Fruit fly (Drosophila melanogaster): ENCODE results near the gene csw.

The csw gene

DNA sequence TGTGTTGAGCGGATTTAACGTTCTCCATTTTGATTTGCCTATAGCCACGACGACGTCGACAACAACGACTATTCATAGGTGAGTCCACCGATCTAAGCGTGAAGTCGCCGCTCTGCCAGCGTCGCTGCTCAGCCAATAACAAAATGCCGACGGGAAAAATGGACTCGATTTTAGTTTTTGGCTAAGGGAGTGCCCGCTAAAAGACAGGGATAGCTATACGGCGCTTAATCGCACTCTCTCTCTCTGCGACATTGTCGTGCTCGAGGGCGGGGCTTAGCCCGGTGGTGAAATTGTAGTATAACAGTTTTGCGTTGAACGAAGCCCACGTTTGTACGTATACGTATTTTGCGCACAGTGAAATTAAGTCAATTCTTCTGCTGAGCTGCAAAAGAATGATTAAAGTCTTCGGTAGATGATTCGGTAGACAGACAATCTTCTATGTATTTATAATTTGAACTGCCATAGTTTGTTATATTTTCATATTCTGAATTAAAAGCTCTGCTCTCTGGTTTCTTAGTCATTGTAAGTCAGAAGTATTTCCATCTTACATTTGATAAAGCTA lies 31.6 kb downstream of the csw start (continued):
- no peak for TF ChIP-seq Xbp1 (GFP tag; optimal IDR thresholded peaks at IDR 0.05)
- TF ChIP-seq CG7987 (GFP tag; optimal IDR thresholded peaks at IDR 0.05), result no peak
- TF ChIP-seq ci (GFP tag; IDR thresholded peaks at IDR 0.05), result peak; percentile 67; the same call in 1 of the 3 replicates
- TF ChIP-seq Nf-YC (tag; optimal IDR thresholded peaks at IDR 0.05), result peak; percentile 99
- TF ChIP-seq ind (GFP tag; optimal IDR thresholded peaks at IDR 0.05), result no peak
- peak; percentile 41 for TF ChIP-seq CoRest (tag; optimal IDR thresholded peaks at IDR 0.05)
- TF ChIP-seq Mrtf (GFP tag; IDR thresholded peaks at IDR 0.05), result no peak
- peak; percentile 7 for TF ChIP-seq mirr (GFP tag; optimal IDR thresholded peaks at IDR 0.05)
- peak; percentile 18 for TF ChIP-seq phol (tag; optimal IDR thresholded peaks at IDR 0.05)
- TF ChIP-seq CG11560 (tag; IDR thresholded peaks at IDR 0.05), result no peak
- TF ChIP-seq CG10274 (GFP tag; optimal IDR thresholded peaks at IDR 0.05), result no peak
- TF ChIP-seq Neu2 (GFP tag; optimal IDR thresholded peaks at IDR 0.05; ENCODE audit: borderline replicate concordance), result no peak
- peak; percentile 50 for TF ChIP-seq Jarid2 (GFP tag; optimal IDR thresholded peaks at IDR 0.05)
- TF ChIP-seq pfk (GFP tag; optimal IDR thresholded peaks at IDR 0.05), result peak; percentile 55
- TF ChIP-seq CG7839 (tag; optimal IDR thresholded peaks at IDR 0.05), result no peak
- TF ChIP-seq D (optimal IDR thresholded peaks at IDR 0.05), result peak; percentile 60
- TF ChIP-seq D (GFP tag; optimal IDR thresholded peaks at IDR 0.05), result no peak
- TF ChIP-seq psq (GFP tag; optimal IDR thresholded peaks at IDR 0.05), result no peak
- TF ChIP-seq sd (tag; optimal IDR thresholded peaks at IDR 0.05), result peak; percentile 15
- peak; percentile 16; the same call in 1 of the 2 replicates for TF ChIP-seq crol (GFP tag; IDR thresholded peaks at IDR 0.05)
- TF ChIP-seq NC2α (GFP tag; optimal IDR thresholded peaks at IDR 0.05), result no peak
- peak; percentile 37 for TF ChIP-seq gsb-n (tag; optimal IDR thresholded peaks at IDR 0.05)
- TF ChIP-seq CG8388 (GFP tag; optimal IDR thresholded peaks at IDR 0.05), result peak; percentile 91
- TF ChIP-seq seq (GFP tag; IDR thresholded peaks at IDR 0.05), result peak; percentile 87
- peak; percentile 38 for TF ChIP-seq oc (tag; optimal IDR thresholded peaks at IDR 0.05)
- no peak for TF ChIP-seq Atf-2 (GFP tag; optimal IDR thresholded peaks at IDR 0.05)
- peak; percentile 95 for TF ChIP-seq ash1 (GFP tag; optimal IDR thresholded peaks at IDR 0.05)
- peak; percentile 46 for TF ChIP-seq sqz (GFP tag; optimal IDR thresholded peaks at IDR 0.05)
- TF ChIP-seq Nf-YB (GFP tag; optimal IDR thresholded peaks at IDR 0.05), result peak; percentile 99
- TF ChIP-seq row (GFP tag; IDR thresholded peaks at IDR 0.05), result peak; percentile 26; the same call in 1 of the 3 replicates
- TF ChIP-seq Fer3 (tag; optimal IDR thresholded peaks at IDR 0.05), result no peak
- peak; percentile 62 for TF ChIP-seq Med (GFP tag)
- no peak for TF ChIP-seq CG10959 (GFP tag; IDR thresholded peaks at IDR 0.05)
- TF ChIP-seq HmgZ (tag; optimal IDR thresholded peaks at IDR 0.05), result peak; percentile 60
- TF ChIP-seq rib (GFP tag; IDR thresholded peaks at IDR 0.05), result 0 out of 2 replicates have a peak, but pooled peaks have one; percentile 24
- peak; percentile 40 for TF ChIP-seq ftz-f1 (GFP tag; optimal IDR thresholded peaks at IDR 0.05)
- no peak for TF ChIP-seq CG10565 (GFP tag; optimal IDR thresholded peaks at IDR 0.05)
- TF ChIP-seq chm (GFP tag; IDR thresholded peaks at IDR 0.05), result 0 out of 2 replicates have a peak, but pooled peaks have one; percentile 39
- TF ChIP-seq CG8944 (GFP tag; optimal IDR thresholded peaks at IDR 0.05), result no peak
- peak; percentile 94 for TF ChIP-seq Adf1 (GFP tag; IDR thresholded peaks at IDR 0.05)
- peak; percentile 49 for TF ChIP-seq pros (GFP tag; optimal IDR thresholded peaks at IDR 0.05)
- TF ChIP-seq Nf-YA (GFP tag; IDR thresholded peaks at IDR 0.05), result peak; percentile 90
- peak; percentile 72 for TF ChIP-seq CG32767 (GFP tag; IDR thresholded peaks at IDR 0.05)
- no peak for TF ChIP-seq CkIIα-i1 (GFP tag; IDR thresholded peaks at IDR 0.05)
- peak; percentile 96 for TF ChIP-seq CG10321 (GFP tag; IDR thresholded peaks at IDR 0.05)
- peak; percentile 85 for TF ChIP-seq abd-A (tag; optimal IDR thresholded peaks at IDR 0.05)
- peak; percentile 34 for TF ChIP-seq CG8478 (optimal IDR thresholded peaks at IDR 0.05)
- TF ChIP-seq Deaf1 (tag; optimal IDR thresholded peaks at IDR 0.05), result peak; percentile 73
- TF ChIP-seq CG30403 (GFP tag; optimal IDR thresholded peaks at IDR 0.05), result no peak
- no peak for TF ChIP-seq CG8290 (GFP tag; optimal IDR thresholded peaks at IDR 0.05)
- peak in 1 of 2 experiments; percentile 9 for TF ChIP-seq CG8290 (tag; optimal IDR thresholded peaks at IDR 0.05)

Data from whole organism, embryonic.